Worm (Caenorhabditis elegans): ENCODE measurements around the gene fars-3.

fars-3 gene

DNA sequence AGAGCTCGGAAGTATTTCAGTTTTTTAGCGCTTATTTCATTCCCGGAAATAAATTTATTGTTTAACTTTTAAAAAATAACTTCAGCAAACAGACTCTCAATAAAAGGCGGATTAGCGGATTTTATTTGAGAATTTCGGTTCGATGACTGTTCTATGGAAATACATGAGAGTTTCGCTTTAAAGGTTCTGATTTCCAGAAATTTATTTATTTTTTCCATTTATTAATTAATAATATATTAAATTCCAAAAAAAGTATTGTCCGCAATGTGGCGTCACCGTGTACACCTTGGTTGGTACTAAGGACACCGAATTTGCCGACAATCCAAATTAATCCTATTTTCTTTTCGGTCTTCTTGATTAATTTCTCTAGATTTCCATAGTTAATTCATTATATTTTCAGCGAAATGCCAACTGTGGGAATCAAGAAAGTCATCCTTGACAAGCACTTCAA, at the start of gene fars-3 (continued):
- TF ChIP-seq lsl-1 (GFP tag; optimal IDR thresholded peaks at IDR 0.05) (peak; percentile 2), ama-1 (optimal IDR thresholded peaks at IDR 0.05) (no peak), ama-1 (GFP tag; optimal IDR thresholded peaks at IDR 0.05) (peak; percentile 16 to 68), Y95B8A.8 (GFP tag; IDR thresholded peaks at IDR 0.05) (peak; percentile 23; the same call in 1 of the 2 replicates), tlf-1 (GFP tag; optimal IDR thresholded peaks at IDR 0.05) (peak; percentile 62), let-607 (tag; optimal IDR thresholded peaks at IDR 0.05) (no peak), lin-40 (tag; optimal IDR thresholded peaks at IDR 0.05) (no peak), madf-3 (GFP tag; IDR thresholded peaks at IDR 0.05) (0 out of 2 replicates have a peak, but pooled peaks have one; percentile 69), Y56A3A.18 (GFP tag; IDR thresholded peaks at IDR 0.05) (no peak), ZK185.1 (tag; optimal IDR thresholded peaks at IDR 0.05; ENCODE audit: poor library complexity, severe bottlenecking) (no peak), Y79H2A.3 (GFP tag; conservative IDR thresholded peaks at IDR 0.05) (peak; percentile 60; the same call in 1 of the 2 replicates), T26A5.8 (tag; optimal IDR thresholded peaks at IDR 0.05) (peak; percentile 0), B0336.3 (GFP tag; IDR thresholded peaks at IDR 0.05) (peak; percentile 42; the same call in 1 of the 2 replicates), chd-7 (tag; optimal IDR thresholded peaks at IDR 0.05) (no peak), F55B11.4 (tag; optimal IDR thresholded peaks at IDR 0.05; ENCODE audit: borderline replicate concordance, insufficient read depth) (no peak), ceh-79 (tag; optimal IDR thresholded peaks at IDR 0.05) (no peak), tbx-9 (tag; optimal IDR thresholded peaks at IDR 0.05; ENCODE audit: borderline replicate concordance) (no peak), pbrm-1 (GFP tag; IDR thresholded peaks at IDR 0.05) (peak; percentile 36; the same call in 1 of the 2 replicates), mcd-1 (GFP tag; IDR thresholded peaks at IDR 0.05) (no peak), F52B5.7 (tag; optimal IDR thresholded peaks at IDR 0.05) (no peak), nfya-1 (tag; optimal IDR thresholded peaks at IDR 0.05; ENCODE audit: borderline replicate concordance, insufficient read depth) (no peak), attf-6 (GFP tag; IDR thresholded peaks at IDR 0.05) (peak; percentile 60; the same call in 1 of the 2 replicates), nhr-179 (tag; optimal IDR thresholded peaks at IDR 0.05) (no peak), atf-7 (tag; optimal IDR thresholded peaks at IDR 0.05) (no peak), lin-26 (GFP tag; IDR thresholded peaks at IDR 0.05) (0 out of 2 replicates have a peak, but pooled peaks have one; percentile 35)

DNA sequence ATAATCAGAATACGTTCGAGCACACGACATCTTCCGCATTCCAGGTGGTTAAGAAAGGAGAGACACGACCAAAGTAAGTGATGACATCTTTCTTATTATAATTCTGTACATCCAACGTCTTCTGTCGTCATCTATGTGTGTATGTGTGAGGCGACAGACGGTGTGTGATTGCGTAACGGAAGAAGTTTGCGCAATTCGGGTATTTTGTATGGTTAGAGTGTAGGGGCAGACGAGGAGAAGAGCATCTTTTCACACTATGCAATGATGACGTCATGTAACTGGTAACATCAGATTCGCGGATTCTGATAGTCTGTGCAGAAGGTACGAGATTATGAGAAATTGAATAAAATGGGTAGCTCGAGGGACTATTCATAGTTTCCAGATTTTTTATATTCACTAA, 49.6 kb upstream of the fars-3 start:
- TF ChIP-seq mcd-1 (GFP tag; IDR thresholded peaks at IDR 0.05) (no peak), snpc-1.1 (tag; optimal IDR thresholded peaks at IDR 0.05; ENCODE audit: insufficient read depth) (no peak), nhr-90 (tag; optimal IDR thresholded peaks at IDR 0.05) (no peak), F39B2.1 (GFP tag; IDR thresholded peaks at IDR 0.05) (no peak), K11D2.4 (GFP tag; IDR thresholded peaks at IDR 0.05) (no peak), B0261.1 (tag; optimal IDR thresholded peaks at IDR 0.05) (no peak), lsl-1 (GFP tag; optimal IDR thresholded peaks at IDR 0.05) (no peak), lsy-27 (tag; optimal IDR thresholded peaks at IDR 0.05; ENCODE audit: borderline replicate concordance, insufficient read depth) (no peak), ceh-40 (GFP tag; IDR thresholded peaks at IDR 0.05) (no peak)

DNA sequence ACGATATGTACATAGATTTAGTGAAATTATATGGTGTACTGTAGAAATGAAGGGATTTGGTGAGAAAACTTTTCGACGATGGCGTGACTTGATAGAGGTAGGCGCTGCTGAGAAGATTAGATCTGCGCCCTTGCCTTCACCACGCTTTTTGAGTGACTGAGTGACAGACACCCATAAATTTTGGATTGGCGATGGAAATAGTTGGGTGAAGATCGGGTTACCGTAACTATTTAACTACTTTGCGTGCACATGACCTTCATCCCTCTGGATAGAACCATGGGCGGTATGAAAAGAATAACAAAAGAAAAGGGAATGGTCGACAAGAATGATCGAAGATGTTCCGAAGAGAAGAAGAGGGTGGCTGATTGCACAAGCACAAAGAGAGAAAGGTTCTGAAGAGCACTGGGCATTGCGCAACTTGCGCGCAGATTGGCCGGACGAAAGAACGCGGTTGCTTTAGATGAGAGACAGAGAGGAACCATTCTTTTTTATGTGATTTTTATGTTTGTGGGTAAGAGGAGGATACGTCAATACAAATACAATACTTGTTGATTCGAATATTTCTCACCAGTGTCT, 49.1 kb upstream of the fars-3 start:
- no peak for TF ChIP-seq zim-3 (tag; optimal IDR thresholded peaks at IDR 0.05)
- no peak for TF ChIP-seq lin-40 (tag; optimal IDR thresholded peaks at IDR 0.05)
- TF ChIP-seq sdz-38 (tag; optimal IDR thresholded peaks at IDR 0.05) = no peak
- no peak for TF ChIP-seq tlf-1 (GFP tag; optimal IDR thresholded peaks at IDR 0.05)
- TF ChIP-seq ama-1 (optimal IDR thresholded peaks at IDR 0.05) = no peak
- no peak for TF ChIP-seq ama-1 (GFP tag; optimal IDR thresholded peaks at IDR 0.05)
- TF ChIP-seq rpc-1 (optimal IDR thresholded peaks at IDR 0.05) = no peak
- TF ChIP-seq rpc-1 (tag; optimal IDR thresholded peaks at IDR 0.05) = no peak
- no peak for TF ChIP-seq F10E7.11 (tag; optimal IDR thresholded peaks at IDR 0.05)
- TF ChIP-seq bed-2 (GFP tag; IDR thresholded peaks at IDR 0.05) = no peak
- TF ChIP-seq F23B12.7 (tag; optimal IDR thresholded peaks at IDR 0.05; ENCODE audit: insufficient read depth) = no peak
- TF ChIP-seq ztf-3 (GFP tag; optimal IDR thresholded peaks at IDR 0.05) = no peak
- TF ChIP-seq gei-17 (GFP tag; optimal IDR thresholded peaks at IDR 0.05) = no peak
- no peak for TF ChIP-seq nfyb-1 (GFP tag; IDR thresholded peaks at IDR 0.05)
- TF ChIP-seq madf-3 (GFP tag; IDR thresholded peaks at IDR 0.05) = no peak
